Worm (Caenorhabditis elegans) whole organism, L1 larva: Measurements from ENCODE around the gene prp-3.

Source experiments
- C16A3.4 ChIP-seq: fragments of 150-350 bp; optimal IDR thresholded peaks from 2 replicates; lab custom pipeline; 2014; ENCODE audit warnings: missing biosample characterization, missing genetic modification characterization
- F16B12.6 ChIP-seq: fragments of 150-350 bp; optimal IDR thresholded peaks from 2 replicates; lab custom pipeline; 2014; ENCODE audit warnings: missing biosample characterization, missing genetic modification characterization
- aly-2 ChIP-seq: fragments of 150-350 bp; optimal IDR thresholded peaks from 2 replicates; lab custom pipeline; 2014; ENCODE audit warnings: missing biosample characterization, missing genetic modification characterization
- blmp-1 ChIP-seq: fragments of 150-350 bp; optimal IDR thresholded peaks from 2 replicates; lab custom pipeline; 2014; ENCODE audit warnings: missing biosample characterization, missing genetic modification characterization
- ceh-8 ChIP-seq: fragments of 200-800 bp; sonication (Bioruptor generic); optimal IDR thresholded peaks from 2 replicates; lab custom pipeline; 2018; ENCODE audit warnings: mild to moderate bottlenecking, missing genetic modification characterization, moderate library complexity, missing compliant biosample characterization
- ceh-82 ChIP-seq, 3 experiments: fragments of 150-350 bp in 1 of 3; sonication (generic microtip) in 2 of 3; optimal IDR thresholded peaks; 2 replicates each; lab custom pipeline; 2014 to 2017; ENCODE audit warnings: missing biosample characterization in 3 of 3, missing genetic modification characterization in 3 of 3
- ces-1 ChIP-seq: fragments of 150-350 bp; optimal IDR thresholded peaks from 2 replicates; lab custom pipeline; 2014; ENCODE audit warnings: missing biosample characterization, missing genetic modification reagents, missing genetic modification characterization
- dpl-1 ChIP-seq, 3 experiments: fragments of 150-350 bp in 2 of 3; sonication (generic microtip) in 1 of 3; optimal IDR thresholded peaks; 2 replicates each; lab custom pipeline; 2014 to 2017; ENCODE audit warnings: missing biosample characterization in 3 of 3, missing genetic modification characterization in 3 of 3, missing genetic modification reagents in 3 of 3
- efl-1 ChIP-seq, 4 experiments: fragments of 150-350 bp; optimal IDR thresholded peaks in 3 of 4; peaks in 1 of 4; 1 replicate in 1 of 4; 2 replicates in 3 of 4; lab custom pipeline; 2014; ENCODE audit warnings: missing biosample characterization in 2 of 4, missing genetic modification characterization in 2 of 4, missing genetic modification reagents in 2 of 4
- elt-2 ChIP-seq: sonication (generic microtip); optimal IDR thresholded peaks from 2 replicates; lab custom pipeline; 2016; ENCODE audit warnings: missing genetic modification characterization, mild to moderate bottlenecking, inconsistent platforms, missing compliant biosample characterization, missing genetic modification reagents
- elt-3 ChIP-seq, 6 experiments: fragments of 150-350 bp in 1 of 6; sonication (generic microtip); optimal IDR thresholded peaks; 2 replicates each; lab custom pipeline; 2017 to 2018; ENCODE audit warnings: missing biosample characterization in 6 of 6, missing genetic modification characterization in 6 of 6, inconsistent platforms in 1 of 6
- fkh-4 ChIP-seq: sonication (generic microtip); optimal IDR thresholded peaks from 2 replicates; lab custom pipeline; 2016; ENCODE audit warnings: missing compliant biosample characterization, missing genetic modification characterization, borderline replicate concordance
- fos-1 ChIP-seq: fragments of 150-350 bp; optimal IDR thresholded peaks from 2 replicates; lab custom pipeline; 2014; ENCODE audit warnings: missing biosample characterization, missing genetic modification characterization
- grh-1 ChIP-seq: fragments of 200-800 bp; sonication (Bioruptor generic); IDR thresholded peaks from 2 replicates; pipeline ENCODE4 v1.3.6; 2022; ENCODE audit warnings: missing genetic modification reagents, missing genetic modification characterization, missing compliant biosample characterization
- isw-1 ChIP-seq: fragments of 200-800 bp; sonication (Bioruptor generic); IDR thresholded peaks from 2 replicates; pipeline ENCODE4 v1.3.6; 2022; ENCODE audit warnings: missing genetic modification characterization, missing compliant biosample characterization
- lin-14 ChIP-seq: fragments of 200-800 bp; sonication (Bioruptor generic); optimal IDR thresholded peaks from 2 replicates; lab custom pipeline; 2018; ENCODE audit warnings: mild to moderate bottlenecking, missing genetic modification characterization, moderate library complexity, missing compliant biosample characterization
- lin-35 ChIP-seq, 2 experiments: fragments of 150-350 bp; optimal IDR thresholded peaks; 2 replicates each; lab custom pipeline; 2014; ENCODE audit warnings: missing biosample characterization in 2 of 2, missing genetic modification characterization in 2 of 2, missing genetic modification reagents in 2 of 2
- lin-39 ChIP-seq: fragments of 150-350 bp; optimal IDR thresholded peaks from 2 replicates; lab custom pipeline; 2014; ENCODE audit warnings: missing biosample characterization, missing genetic modification reagents, missing genetic modification characterization
- lsy-2 ChIP-seq, 2 experiments: fragments of 150-350 bp; optimal IDR thresholded peaks; 2 replicates each; lab custom pipeline; 2014; ENCODE audit warnings: missing biosample characterization in 2 of 2, missing genetic modification characterization in 2 of 2
- mdl-1 ChIP-seq, 2 experiments: fragments of 150-350 bp; optimal IDR thresholded peaks; 2 replicates each; lab custom pipeline; 2014 to 2017; ENCODE audit warnings: missing biosample characterization in 2 of 2, missing genetic modification characterization in 2 of 2, inconsistent platforms in 1 of 2
- mep-1 ChIP-seq: fragments of 150-350 bp; optimal IDR thresholded peaks from 2 replicates; lab custom pipeline; 2014; ENCODE audit warnings: missing biosample characterization, missing genetic modification characterization
- nhr-11 ChIP-seq: fragments of 150-350 bp; optimal IDR thresholded peaks from 2 replicates; lab custom pipeline; 2014; ENCODE audit warnings: missing biosample characterization, missing genetic modification characterization
- nhr-20 ChIP-seq: sonication (generic microtip); optimal IDR thresholded peaks from 2 replicates; lab custom pipeline; 2016; ENCODE audit warnings: mild to moderate bottlenecking, missing genetic modification characterization, missing compliant biosample characterization
- nhr-71 ChIP-seq: sonication (generic microtip); optimal IDR thresholded peaks from 2 replicates; lab custom pipeline; 2016; ENCODE audit warnings: mild to moderate bottlenecking, missing genetic modification characterization, moderate library complexity, missing compliant biosample characterization
- nhr-76 ChIP-seq: sonication (generic microtip); optimal IDR thresholded peaks from 2 replicates; lab custom pipeline; 2017; ENCODE audit warnings: missing biosample characterization, missing genetic modification characterization
- nhr-84 ChIP-seq: sonication (generic microtip); optimal IDR thresholded peaks from 2 replicates; lab custom pipeline; 2017; ENCODE audit warnings: missing biosample characterization, missing genetic modification characterization
- nhr-90 ChIP-seq: sonication (generic microtip); optimal IDR thresholded peaks from 2 replicates; lab custom pipeline; 2016; ENCODE audit warnings: mild to moderate bottlenecking, missing genetic modification characterization, missing compliant biosample characterization; ENCODE audit not compliant: poor library complexity
- rnt-1 ChIP-seq: sonication (generic microtip); optimal IDR thresholded peaks from 2 replicates; lab custom pipeline; 2016; ENCODE audit warnings: mild to moderate bottlenecking, missing genetic modification characterization, moderate library complexity, missing compliant biosample characterization
- skn-1 ChIP-seq: fragments of 150-350 bp; optimal IDR thresholded peaks from 2 replicates; lab custom pipeline; 2014; ENCODE audit warnings: missing biosample characterization, missing genetic modification characterization
- snu-23 ChIP-seq: sonication (generic microtip); optimal IDR thresholded peaks from 2 replicates; lab custom pipeline; 2016; ENCODE audit warnings: missing genetic modification characterization, missing compliant biosample characterization
- swsn-7 ChIP-seq: sonication (generic microtip); optimal IDR thresholded peaks from 2 replicates; lab custom pipeline; 2016; ENCODE audit warnings: missing genetic modification characterization, missing compliant biosample characterization
- tbx-2 ChIP-seq: sonication (generic microtip); optimal IDR thresholded peaks from 2 replicates; lab custom pipeline; 2016; ENCODE audit warnings: missing genetic modification characterization, missing compliant biosample characterization
- vab-15 ChIP-seq: sonication (generic microtip); optimal IDR thresholded peaks from 2 replicates; lab custom pipeline; 2017; ENCODE audit warnings: missing genotype, mild to moderate bottlenecking, missing genetic modification characterization, missing compliant biosample characterization
- xbp-1 ChIP-seq: sonication (generic microtip); optimal IDR thresholded peaks from 2 replicates; lab custom pipeline; 2016; ENCODE audit warnings: missing genetic modification characterization, missing compliant biosample characterization
- ztf-11 ChIP-seq, 2 experiments: sonication (generic microtip); optimal IDR thresholded peaks; 2 replicates each; lab custom pipeline; 2016 to 2017; ENCODE audit warnings: missing genetic modification characterization in 2 of 2, missing biosample characterization in 1 of 2, missing compliant biosample characterization in 1 of 2

The prp-3 gene

DNA sequence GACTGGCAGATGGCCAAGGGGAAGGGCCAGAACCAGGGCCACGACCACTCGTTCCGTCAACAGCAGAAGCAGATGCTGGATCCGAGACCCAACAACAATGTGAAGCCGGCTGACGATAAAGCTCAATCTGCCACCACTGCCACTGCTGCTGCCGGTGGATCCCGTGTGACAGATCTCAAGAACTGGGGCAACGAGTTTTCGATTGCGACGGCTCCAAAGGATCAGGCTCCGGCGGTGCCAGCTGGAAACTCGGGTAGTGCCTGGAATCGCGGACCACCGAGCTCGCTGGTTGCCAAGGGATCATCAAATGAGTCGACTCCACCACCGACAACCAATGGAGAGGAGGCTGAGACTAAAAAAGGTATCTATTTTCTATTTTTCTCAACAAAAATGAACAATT is 36.7 kb upstream of the prp-3 start:
- TF ChIP-seq fkh-4 (tag; lab: Kevin White, UChicago) (no peak), blmp-1 (no peak), xbp-1 (tag; lab: Kevin White, UChicago) (no peak), ces-1 (GFP tag; lab: Kevin White, UChicago) (no peak), ceh-8 (no peak), nhr-11 (tag; lab: Kevin White, UChicago) (no peak), elt-3 (tag; optimal IDR thresholded peaks at IDR 0.05; lab: Kevin White, UChicago) (no peak), ceh-82 (tag; optimal IDR thresholded peaks at IDR 0.05; lab: Kevin White, UChicago) (no peak), F16B12.6 (no peak), grh-1 (GFP tag; lab: Robert Waterston, UW) (no peak)

DNA sequence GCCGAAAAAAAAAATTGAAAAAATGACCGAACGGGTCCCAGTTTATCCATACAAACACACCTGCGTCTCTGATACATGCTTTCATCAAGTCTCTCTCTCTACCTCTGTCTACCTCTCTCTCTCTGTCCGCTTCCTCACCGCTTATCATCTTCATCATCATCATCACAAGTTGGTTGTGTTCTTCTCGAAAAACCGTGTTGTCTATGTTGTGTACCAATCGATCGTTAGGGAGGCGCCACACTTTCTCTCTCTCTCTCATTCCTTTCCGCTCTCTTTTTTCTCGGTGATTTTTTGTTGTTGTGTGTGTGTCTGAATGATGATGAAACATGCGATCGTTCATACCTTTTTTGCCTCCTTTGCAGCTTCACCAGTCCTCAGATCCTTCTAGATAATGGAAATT is 35.9 kb upstream of the prp-3 start:
- TF ChIP-seq elt-2 (tag; lab: Kevin White, UChicago) (no peak), ces-1 (GFP tag; lab: Kevin White, UChicago) (no peak), nhr-71 (tag; lab: Kevin White, UChicago) (peak; percentile 28), swsn-7 (tag; lab: Kevin White, UChicago) (no peak), isw-1 (GFP tag; lab: Robert Waterston, UW) (no peak), rnt-1 (tag; lab: Kevin White, UChicago) (peak; percentile 32), elt-3 (tag; optimal IDR thresholded peaks at IDR 0.05; lab: Kevin White, UChicago) (peak in 2 of 6 experiments; percentile 0 to 72), fos-1 (tag; lab: Kevin White, UChicago) (no peak), blmp-1 (peak; percentile 91), lin-39 (tag; lab: Kevin White, UChicago) (no peak), efl-1 (optimal IDR thresholded peaks at IDR 0.05; lab: Kevin White, UChicago) (peak; percentile 3 to 12), efl-1 (GFP tag; optimal IDR thresholded peaks at IDR 0.05 in 1 of 2; lab: Kevin White, UChicago) (peak in 1 of 2 experiments; percentile 89), nhr-90 (tag; lab: Kevin White, UChicago) (peak; percentile 27), lsy-2 (tag; optimal IDR thresholded peaks at IDR 0.05; lab: Kevin White, UChicago) (peak in 1 of 2 experiments; percentile 43), nhr-84 (tag; lab: Kevin White, UChicago) (no peak), lin-14 (GFP tag; lab: Kevin White, UChicago) (peak; percentile 69), xbp-1 (tag; lab: Kevin White, UChicago) (no peak), C16A3.4 (tag; lab: Kevin White, UChicago) (peak; percentile 9), mdl-1 (tag; optimal IDR thresholded peaks at IDR 0.05; lab: Kevin White, UChicago) (peak in 1 of 2 experiments; percentile 31), snu-23 (GFP tag; lab: Kevin White, UChicago) (peak; percentile 60), nhr-20 (tag; lab: Kevin White, UChicago) (peak; percentile 17), skn-1 (tag; lab: Kevin White, UChicago) (peak; percentile 69), mep-1 (tag; lab: Kevin White, UChicago) (peak; percentile 55), lin-35 (GFP tag; optimal IDR thresholded peaks at IDR 0.05; lab: Kevin White, UChicago) (peak in 1 of 2 experiments; percentile 70), dpl-1 (GFP tag; optimal IDR thresholded peaks at IDR 0.05; lab: Kevin White, UChicago) (peak in 1 of 3 experiments; percentile 23)
- TF ChIP-seq, all 84 proteins: peak for 16

DNA sequence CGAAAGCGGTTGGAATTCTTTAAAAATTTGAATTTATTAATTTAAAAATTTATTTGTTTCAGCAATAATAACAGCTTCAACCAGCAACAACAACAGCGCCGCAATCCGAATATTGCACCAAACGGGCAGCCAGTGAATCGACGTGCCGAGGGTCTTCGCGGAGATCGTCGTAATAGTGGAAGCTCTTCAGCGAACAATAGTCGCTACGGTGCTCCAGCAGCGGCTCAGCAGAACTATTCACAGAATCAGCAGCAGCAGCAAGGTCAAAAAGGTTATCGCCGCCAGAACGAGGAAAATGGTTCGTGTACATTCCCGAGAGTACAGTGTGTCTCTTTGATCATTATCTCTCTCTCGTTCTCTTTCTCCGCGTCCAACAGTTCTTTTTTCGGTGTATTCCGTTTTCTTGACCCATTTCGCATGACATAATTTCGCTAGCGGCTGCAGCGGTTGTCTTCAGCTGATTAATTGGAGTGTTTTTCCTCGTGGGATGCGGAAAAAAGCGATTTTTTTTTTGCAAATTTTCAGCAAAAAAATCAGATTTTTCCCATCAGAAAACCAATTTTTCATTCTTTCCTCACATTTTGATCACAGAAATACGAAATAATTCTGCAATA is 35.3 kb upstream of the prp-3 start:
- no peak for TF ChIP-seq tbx-2 (tag; lab: Kevin White, UChicago)
- TF ChIP-seq grh-1 (GFP tag; lab: Robert Waterston, UW), result no peak
- TF ChIP-seq ztf-11 (tag; optimal IDR thresholded peaks at IDR 0.05; lab: Kevin White, UChicago), result no peak
- TF ChIP-seq nhr-76, result no peak
- no peak for TF ChIP-seq nhr-90 (tag; lab: Kevin White, UChicago)
- TF ChIP-seq blmp-1, result peak; percentile 71
- no peak for TF ChIP-seq aly-2
- no peak for TF ChIP-seq efl-1 (optimal IDR thresholded peaks at IDR 0.05; lab: Kevin White, UChicago)
- peak in 1 of 2 experiments; percentile 68 for TF ChIP-seq efl-1 (GFP tag; optimal IDR thresholded peaks at IDR 0.05 in 1 of 2; lab: Kevin White, UChicago)
- TF ChIP-seq vab-15 (tag; lab: Kevin White, UChicago), result no peak
